Worm (Caenorhabditis elegans): ENCODE results near the gene srbc-66.

srbc-66 gene

DNA sequence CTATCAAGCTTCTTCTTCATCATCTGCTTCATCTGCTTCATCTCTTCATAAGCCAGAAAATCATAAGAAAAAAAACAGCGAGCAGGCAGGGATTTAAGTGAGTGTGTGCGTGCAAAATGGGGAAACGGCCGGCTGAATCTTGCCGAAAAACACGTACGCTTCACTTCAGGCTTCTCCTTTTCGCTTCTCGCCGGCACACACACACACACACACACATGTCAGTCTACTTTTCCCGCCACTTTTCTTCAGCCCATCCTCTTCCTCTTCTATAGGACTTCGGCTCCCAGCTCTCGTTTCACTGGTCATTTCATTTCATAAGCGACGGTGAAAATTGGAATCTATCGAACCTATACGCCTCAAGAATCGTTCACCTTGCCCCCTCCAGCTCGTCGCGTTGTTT, 48.7 kb downstream of the srbc-66 start:
- no peak for TF ChIP-seq ZK546.5 (tag; optimal IDR thresholded peaks at IDR 0.05)
- TF ChIP-seq nfya-1 (tag; optimal IDR thresholded peaks at IDR 0.05; ENCODE audit: insufficient read depth) = no peak
- TF ChIP-seq unc-39 (tag; optimal IDR thresholded peaks at IDR 0.05) = no peak
- TF ChIP-seq ceh-9 (tag; optimal IDR thresholded peaks at IDR 0.05) = no peak

DNA sequence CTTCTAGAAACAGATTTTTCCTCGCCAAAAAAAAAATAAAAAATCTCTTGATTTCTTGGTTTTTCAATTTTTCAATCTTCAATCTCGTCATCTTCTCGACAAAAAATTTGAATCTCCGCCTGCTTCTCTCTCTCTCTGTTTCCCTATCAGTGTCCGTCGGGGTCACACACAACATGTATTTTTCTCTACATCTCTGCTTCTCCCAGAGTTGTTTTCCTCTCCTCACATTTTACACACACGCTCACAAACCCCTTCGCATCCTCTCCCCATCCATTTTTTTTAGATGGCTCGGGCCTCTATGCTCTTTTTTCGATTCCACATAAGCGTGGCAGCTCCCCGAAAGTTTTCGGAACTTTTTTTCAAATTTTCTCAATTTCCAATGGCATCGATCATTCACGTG, 49.3 kb downstream of the srbc-66 start:
- no peak for TF ChIP-seq aly-2 (tag; optimal IDR thresholded peaks at IDR 0.05)
- TF ChIP-seq lin-39 (tag; optimal IDR thresholded peaks at IDR 0.05) = peak; percentile 36
- TF ChIP-seq snpc-4 (tag; optimal IDR thresholded peaks at IDR 0.05) = peak; percentile 13
- peak; percentile 63 for TF ChIP-seq pha-4 (tag; optimal IDR thresholded peaks at IDR 0.05)
- peak; percentile 25 for TF ChIP-seq mdl-1 (tag; optimal IDR thresholded peaks at IDR 0.05)
- peak; percentile 60 for TF ChIP-seq nfya-1 (tag; optimal IDR thresholded peaks at IDR 0.05; ENCODE audit: insufficient read depth)
- TF ChIP-seq lin-15B (tag; optimal IDR thresholded peaks at IDR 0.05) = peak; percentile 97
- TF ChIP-seq elt-3 (tag; optimal IDR thresholded peaks at IDR 0.05) = no peak
- no peak for TF ChIP-seq nhr-28 (tag; optimal IDR thresholded peaks at IDR 0.05)
- TF ChIP-seq ZK546.5 (tag; optimal IDR thresholded peaks at IDR 0.05) = no peak
- TF ChIP-seq fos-1 (tag; optimal IDR thresholded peaks at IDR 0.05) = no peak
- TF ChIP-seq fkh-10 (GFP tag; optimal IDR thresholded peaks at IDR 0.05) = no peak
- peak; percentile 74 for TF ChIP-seq hmg-11 (tag; optimal IDR thresholded peaks at IDR 0.05)
- TF ChIP-seq ceh-16 (tag; optimal IDR thresholded peaks at IDR 0.05) = no peak
- TF ChIP-seq nhr-43 (tag; optimal IDR thresholded peaks at IDR 0.05; ENCODE audit: poor library complexity, severe bottlenecking) = peak; percentile 26
- TF ChIP-seq elt-2 (tag; optimal IDR thresholded peaks at IDR 0.05) = peak; percentile 37
- TF ChIP-seq ama-1 (optimal IDR thresholded peaks at IDR 0.05) = peak; percentile 45
- TF ChIP-seq mml-1 (tag; optimal IDR thresholded peaks at IDR 0.05) = no peak
- peak; percentile 50 for TF ChIP-seq nhr-23 (tag; optimal IDR thresholded peaks at IDR 0.05)

DNA sequence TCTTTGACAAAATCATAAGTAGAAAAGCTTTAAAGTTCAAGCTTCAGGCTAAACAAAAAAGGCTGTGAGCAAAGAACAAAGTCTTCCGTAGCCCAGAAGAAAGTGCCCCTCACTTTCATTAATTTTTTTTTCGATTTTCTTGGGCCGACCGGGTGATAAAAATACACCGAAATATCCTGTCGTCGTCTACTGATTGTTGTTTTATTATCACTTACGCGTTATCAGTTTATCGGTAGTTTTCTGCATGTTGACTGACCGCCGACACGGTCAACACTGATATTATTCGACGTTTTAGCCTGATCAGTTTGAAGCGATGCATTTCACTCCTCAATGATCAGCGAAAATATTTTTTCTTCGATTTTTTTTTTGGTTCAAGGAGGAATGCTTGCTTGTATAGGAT, 49.9 kb downstream of the srbc-66 start:
- no peak for TF ChIP-seq sea-2 (GFP tag; optimal IDR thresholded peaks at IDR 0.05)
- no peak for TF ChIP-seq nhr-28 (tag; optimal IDR thresholded peaks at IDR 0.05)
- TF ChIP-seq pha-4 (tag; optimal IDR thresholded peaks at IDR 0.05) = peak; percentile 2
- TF ChIP-seq lsy-12 (tag; optimal IDR thresholded peaks at IDR 0.05) = no peak
- TF ChIP-seq ztf-11 (tag; optimal IDR thresholded peaks at IDR 0.05) = no peak
- TF ChIP-seq elt-2 (tag; optimal IDR thresholded peaks at IDR 0.05) = peak; percentile 76
- TF ChIP-seq ceh-82 (tag; optimal IDR thresholded peaks at IDR 0.05) = no peak
- TF ChIP-seq pqm-1 (tag; optimal IDR thresholded peaks at IDR 0.05) = peak; percentile 60
- no peak for TF ChIP-seq mml-1 (tag; optimal IDR thresholded peaks at IDR 0.05)

DNA sequence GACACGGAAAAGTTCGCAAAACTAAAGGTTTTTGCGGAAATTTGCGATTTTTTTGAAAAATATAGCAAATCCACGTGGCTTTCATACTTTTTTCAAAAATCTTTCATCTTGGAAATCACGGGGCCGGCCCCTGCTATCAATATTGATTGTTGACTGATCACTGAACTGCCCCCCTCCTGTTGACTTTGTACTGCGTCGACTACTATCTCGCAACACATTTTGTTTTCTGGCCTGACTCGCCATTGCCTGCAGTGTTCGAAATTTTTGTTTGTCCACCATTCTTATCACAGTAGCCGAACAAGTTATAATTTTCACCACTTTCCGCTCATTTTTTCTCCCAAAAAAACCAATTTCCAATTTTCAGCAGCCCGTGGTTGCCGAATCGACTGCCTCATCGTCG, 50.5 kb downstream of the srbc-66 start:
- peak; percentile 66 for TF ChIP-seq pha-4 (tag; optimal IDR thresholded peaks at IDR 0.05)
- TF ChIP-seq skn-1 (tag; optimal IDR thresholded peaks at IDR 0.05) = no peak

DNA sequence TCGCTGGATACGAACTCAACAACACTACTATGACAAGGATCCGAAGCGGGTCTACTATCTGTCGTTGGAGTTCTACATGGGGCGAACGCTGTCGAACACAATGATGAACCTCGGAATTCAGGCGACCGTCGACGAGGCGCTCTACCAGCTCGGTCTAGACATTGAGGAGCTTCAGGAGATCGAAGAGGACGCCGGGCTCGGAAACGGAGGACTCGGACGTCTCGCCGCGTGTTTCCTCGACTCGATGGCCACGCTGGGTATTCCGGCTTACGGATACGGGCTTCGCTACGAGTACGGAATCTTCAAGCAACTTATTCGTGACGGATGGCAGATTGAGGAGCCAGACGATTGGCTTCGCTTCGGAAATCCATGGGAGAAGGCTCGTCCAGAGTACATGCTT, 51.1 kb downstream of the srbc-66 start:
- TF ChIP-seq nhr-237 (tag; optimal IDR thresholded peaks at IDR 0.05) (no peak), hmg-11 (tag; optimal IDR thresholded peaks at IDR 0.05) (no peak), ZK546.5 (tag; optimal IDR thresholded peaks at IDR 0.05) (no peak), nhr-11 (tag; optimal IDR thresholded peaks at IDR 0.05) (no peak), ceh-82 (tag; optimal IDR thresholded peaks at IDR 0.05) (no peak), tbx-2 (tag; optimal IDR thresholded peaks at IDR 0.05) (no peak), ceh-28 (tag; optimal IDR thresholded peaks at IDR 0.05) (no peak), lsy-12 (tag; optimal IDR thresholded peaks at IDR 0.05) (no peak), mdl-1 (tag; optimal IDR thresholded peaks at IDR 0.05) (no peak), R02D3.7 (tag; optimal IDR thresholded peaks at IDR 0.05) (no peak), pqm-1 (tag; optimal IDR thresholded peaks at IDR 0.05) (no peak), elt-2 (tag; optimal IDR thresholded peaks at IDR 0.05) (no peak), egl-27 (tag; optimal IDR thresholded peaks at IDR 0.05) (no peak), nhr-77 (tag; optimal IDR thresholded peaks at IDR 0.05) (no peak), nhr-23 (tag; optimal IDR thresholded peaks at IDR 0.05) (no peak), ceh-16 (tag; optimal IDR thresholded peaks at IDR 0.05) (no peak), egl-5 (tag; optimal IDR thresholded peaks at IDR 0.05) (no peak), daf-12 (tag; optimal IDR thresholded peaks at IDR 0.05) (no peak), zag-1 (tag; optimal IDR thresholded peaks at IDR 0.05) (no peak), pha-4 (tag; optimal IDR thresholded peaks at IDR 0.05) (no peak)

Measured in whole organism, L3 larva.